Fruit fly (Drosophila melanogaster): ENCODE measurements around the gene CG13723.

The CG13723 gene

DNA sequence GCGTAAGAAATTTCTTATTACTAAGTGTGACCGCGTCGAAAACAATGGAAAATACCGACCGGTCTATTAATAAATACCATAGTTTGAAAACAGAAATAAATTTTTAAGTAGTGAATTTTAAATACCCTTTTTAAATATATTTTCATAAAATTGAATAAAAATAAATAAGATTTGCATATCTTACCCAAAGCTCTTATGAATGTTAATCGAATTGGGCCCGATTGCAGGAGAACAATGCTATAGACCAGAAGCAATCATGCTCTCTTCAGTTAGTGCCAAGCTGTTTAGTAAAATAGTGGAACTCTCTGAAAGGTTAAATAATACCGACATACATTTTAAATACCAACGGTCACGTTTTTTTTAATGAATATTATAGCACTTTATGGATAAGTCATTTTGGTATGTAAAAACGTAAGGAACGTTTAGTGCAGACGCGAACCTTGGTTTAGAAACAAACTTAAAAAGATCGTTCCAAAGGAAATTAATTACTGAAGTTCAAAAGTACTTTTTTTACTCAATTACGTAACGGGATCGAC, 22.1 kb upstream of the CG13723 start, which contains the start of gene Afg3l2 (continued):
- TF ChIP-seq ss (GFP tag; optimal IDR thresholded peaks at IDR 0.05) (no peak), Hr4 (GFP tag; optimal IDR thresholded peaks at IDR 0.05) (peak; percentile 44), fd59A (GFP tag; optimal IDR thresholded peaks at IDR 0.05) (no peak), OdsH (GFP tag; optimal IDR thresholded peaks at IDR 0.05) (peak; percentile 65), spab (GFP tag; optimal IDR thresholded peaks at IDR 0.05) (no peak), CG7368 (GFP tag; optimal IDR thresholded peaks at IDR 0.05) (no peak), Ets21C (GFP tag; optimal IDR thresholded peaks at IDR 0.05) (peak; percentile 22), Met (GFP tag; optimal IDR thresholded peaks at IDR 0.05) (peak; percentile 20), achi (GFP tag; optimal IDR thresholded peaks at IDR 0.05) (peak; percentile 24), CG15336 (GFP tag; IDR thresholded peaks at IDR 0.05) (no peak), pdm3 (GFP tag; optimal IDR thresholded peaks at IDR 0.05) (peak; percentile 49), CG32006 (GFP tag; optimal IDR thresholded peaks at IDR 0.05) (peak; percentile 52), Sox14 (GFP tag; optimal IDR thresholded peaks at IDR 0.05) (peak; percentile 32), cyc (GFP tag; optimal IDR thresholded peaks at IDR 0.05) (peak; percentile 72), CG4318 (GFP tag; optimal IDR thresholded peaks at IDR 0.05) (peak; percentile 52), vri (GFP tag; optimal IDR thresholded peaks at IDR 0.05) (peak; percentile 16), net (GFP tag; optimal IDR thresholded peaks at IDR 0.05) (no peak), CG31627 (GFP tag; optimal IDR thresholded peaks at IDR 0.05) (peak; percentile 43), CG8319 (GFP tag; optimal IDR thresholded peaks at IDR 0.05) (peak; percentile 2), Hr39 (GFP tag; optimal IDR thresholded peaks at IDR 0.05) (peak; percentile 25), CG11294 (GFP tag; IDR thresholded peaks at IDR 0.05) (0 out of 2 replicates have a peak, but pooled peaks have one; percentile 29), Eip75B (GFP tag; optimal IDR thresholded peaks at IDR 0.05) (peak; percentile 32), Lpt (GFP tag; optimal IDR thresholded peaks at IDR 0.05) (peak; percentile 52), CG6792 (GFP tag; optimal IDR thresholded peaks at IDR 0.05) (peak; percentile 10), CG10669 (GFP tag; optimal IDR thresholded peaks at IDR 0.05) (peak; percentile 73), fkh (GFP tag; optimal IDR thresholded peaks at IDR 0.05) (no peak), Eip78C (GFP tag) (peak; percentile 88), lz (GFP tag; optimal IDR thresholded peaks at IDR 0.05) (peak; percentile 71), CG6854 (GFP tag; optimal IDR thresholded peaks at IDR 0.05) (no peak), CG16779 (tag; optimal IDR thresholded peaks at IDR 0.05) (no peak), CG8632 (GFP tag; optimal IDR thresholded peaks at IDR 0.05) (no peak), salr (GFP tag; optimal IDR thresholded peaks at IDR 0.05) (no peak), Blimp-1 (GFP tag; optimal IDR thresholded peaks at IDR 0.05) (peak; percentile 22), Ets96B (tag; optimal IDR thresholded peaks at IDR 0.05) (peak; percentile 52)

DNA sequence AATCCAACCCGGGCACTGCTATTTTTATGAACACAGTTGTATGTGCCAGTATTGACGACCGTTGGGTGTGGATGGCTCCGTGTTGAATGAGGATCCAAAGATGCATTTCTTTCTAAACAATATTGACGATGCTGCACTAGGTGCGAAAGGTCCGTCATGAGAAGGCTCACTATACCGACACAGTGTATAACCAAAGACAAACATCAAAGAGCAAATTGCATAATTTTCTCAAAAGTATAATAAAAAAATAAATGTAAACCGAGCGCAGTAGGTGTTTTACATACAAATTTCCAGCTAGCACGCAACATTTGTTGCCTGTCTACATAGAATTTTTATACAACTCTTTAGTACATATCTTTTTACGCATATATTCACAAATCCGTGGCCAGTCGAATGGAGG, 21.1 kb upstream of the CG13723 start, which contains the start of gene CG7707:
Gene CG7707, plus strand, starts transcription at position 301 of the 400 bp plus-strand sequence.
- TF ChIP-seq achi (GFP tag; optimal IDR thresholded peaks at IDR 0.05), result no peak
- TF ChIP-seq CG15336 (GFP tag; IDR thresholded peaks at IDR 0.05), result no peak
- TF ChIP-seq CG9139 (GFP tag; optimal IDR thresholded peaks at IDR 0.05), result no peak
- TF ChIP-seq net (GFP tag; optimal IDR thresholded peaks at IDR 0.05), result no peak
- TF ChIP-seq Eip75B (GFP tag; optimal IDR thresholded peaks at IDR 0.05), result no peak
- no peak for TF ChIP-seq CG11294 (GFP tag; IDR thresholded peaks at IDR 0.05)
- no peak for TF ChIP-seq spab (GFP tag; optimal IDR thresholded peaks at IDR 0.05)
- TF ChIP-seq Smox (GFP tag; optimal IDR thresholded peaks at IDR 0.05), result no peak
- no peak for TF ChIP-seq Blimp-1 (GFP tag; optimal IDR thresholded peaks at IDR 0.05)

DNA sequence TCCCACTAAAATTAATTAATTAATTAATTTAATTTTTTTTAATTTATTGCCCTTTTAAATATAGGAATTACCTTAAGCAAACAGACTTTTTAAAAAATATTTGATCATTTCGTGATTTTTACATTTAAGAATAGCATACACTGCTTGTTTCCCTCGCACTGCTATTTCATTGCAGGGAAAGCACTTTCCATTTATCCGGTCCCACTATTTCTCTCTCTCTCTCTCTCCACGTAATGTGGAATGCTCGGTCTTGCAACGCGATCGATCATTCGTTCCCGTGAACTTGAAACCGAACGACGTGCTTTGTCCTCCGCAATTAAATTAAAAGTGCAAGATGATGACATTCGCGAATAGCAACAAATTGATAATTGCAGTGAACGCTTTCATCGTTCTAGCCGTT, 18.6 kb upstream of the CG13723 start:
- TF ChIP-seq Sox15 (GFP tag; optimal IDR thresholded peaks at IDR 0.05) (no peak), salr (GFP tag; optimal IDR thresholded peaks at IDR 0.05) (no peak), CG15336 (GFP tag; IDR thresholded peaks at IDR 0.05) (no peak), achi (GFP tag; optimal IDR thresholded peaks at IDR 0.05) (no peak), CG4318 (GFP tag; optimal IDR thresholded peaks at IDR 0.05) (no peak)
